Worm (Caenorhabditis elegans) whole organism, L4 larva: ENCODE measurements around the gene T03D8.6.

Source experiments
- D1046.2 ChIP-seq: fragments of 200-800 bp; sonication (Bioruptor generic); IDR thresholded peaks from 2 replicates; pipeline ENCODE4 v1.3.6; 2022; ENCODE audit warnings: missing genetic modification characterization, missing compliant biosample characterization
- F26F4.8 ChIP-seq: fragments of 200-800 bp; sonication (Bioruptor generic); conservative IDR thresholded peaks from 2 replicates; pipeline ENCODE4 v1.3.6; 2022; ENCODE audit warnings: missing genetic modification characterization, missing compliant biosample characterization
- T26A8.4 ChIP-seq: fragments of 200-800 bp; sonication (Bioruptor generic); IDR thresholded peaks from 2 replicates; pipeline ENCODE4 v1.3.6; 2022; ENCODE audit warnings: missing genetic modification characterization, missing compliant biosample characterization
- Y75B8A.6 ChIP-seq: fragments of 200-800 bp; sonication (Bioruptor generic); IDR thresholded peaks from 2 replicates; pipeline ENCODE4 v1.3.6; 2022; ENCODE audit warnings: missing genetic modification reagents, missing genetic modification characterization, missing compliant biosample characterization
- ZK546.5 ChIP-seq, 2 experiments: sonication (generic microtip); optimal IDR thresholded peaks; 2 replicates each; lab custom pipeline; 2017; ENCODE audit warnings: missing biosample characterization in 2 of 2, missing genetic modification characterization in 2 of 2
- aha-1 ChIP-seq: fragments of 150-350 bp; peaks from one replicate; lab custom pipeline; 2014; ENCODE audit warnings: missing biosample characterization, missing genetic modification characterization
- aly-2 ChIP-seq: sonication (generic microtip); optimal IDR thresholded peaks from 2 replicates; lab custom pipeline; 2018; ENCODE audit warnings: missing biosample characterization, missing genetic modification characterization
- ceh-20 ChIP-seq: fragments of 200-800 bp; sonication (Bioruptor generic); IDR thresholded peaks from 2 replicates; pipeline ENCODE4 v1.3.6; 2022; ENCODE audit warnings: missing genetic modification reagents, missing genetic modification characterization, missing compliant biosample characterization
- ceh-28 ChIP-seq: fragments of 150-350 bp; optimal IDR thresholded peaks from 2 replicates; lab custom pipeline; 2014; ENCODE audit warnings: missing biosample characterization, missing genetic modification reagents, missing genetic modification characterization
- ceh-44 ChIP-seq: fragments of 200-800 bp; sonication (Bioruptor generic); IDR thresholded peaks from 2 replicates; pipeline ENCODE4 v1.3.6; 2022; ENCODE audit warnings: missing genetic modification reagents, missing genetic modification characterization, missing compliant biosample characterization
- ceh-62 ChIP-seq: sonication (generic microtip); optimal IDR thresholded peaks from 2 replicates; lab custom pipeline; 2017; ENCODE audit warnings: missing biosample characterization, missing genetic modification characterization
- cey-2 ChIP-seq: sonication (generic microtip); optimal IDR thresholded peaks from 3 replicates; lab custom pipeline; 2017; ENCODE audit warnings: missing genetic modification characterization, mild to moderate bottlenecking, missing compliant biosample characterization, antibody characterized with exemption, borderline replicate concordance; ENCODE audit not compliant: insufficient read depth
- daf-16 ChIP-seq, 3 experiments: sonication (generic microtip); optimal IDR thresholded peaks; 2 replicates each; lab custom pipeline; 2016 to 2017; ENCODE audit warnings: missing genetic modification characterization in 3 of 3, missing genetic modification reagents in 3 of 3, mild to moderate bottlenecking in 2 of 3, missing compliant biosample characterization in 2 of 3, missing biosample characterization in 1 of 3, moderate library complexity in 1 of 3
- dmd-6 ChIP-seq: fragments of 200-800 bp; sonication (Bioruptor generic); IDR thresholded peaks from 2 replicates; pipeline ENCODE4 v1.3.6; 2022; ENCODE audit warnings: missing genetic modification reagents, missing genetic modification characterization, missing compliant biosample characterization
- duxl-1 ChIP-seq: sonication (generic microtip); optimal IDR thresholded peaks from 2 replicates; lab custom pipeline; 2016; ENCODE audit warnings: mild to moderate bottlenecking, missing genetic modification characterization, moderate library complexity, missing compliant biosample characterization; ENCODE audit not compliant: poor library complexity
- dve-1 ChIP-seq: sonication (generic microtip); optimal IDR thresholded peaks from 2 replicates; lab custom pipeline; 2017; ENCODE audit warnings: antibody characterized with exemption, mild to moderate bottlenecking, missing genetic modification characterization, missing compliant biosample characterization; ENCODE audit not compliant: insufficient read depth
- hlh-11 ChIP-seq: fragments of 200-800 bp; sonication (Bioruptor generic); optimal IDR thresholded peaks from 2 replicates; lab custom pipeline; 2018; ENCODE audit warnings: mild to moderate bottlenecking, missing genetic modification characterization, missing compliant biosample characterization
- hlh-30 ChIP-seq: sonication (generic microtip); optimal IDR thresholded peaks from 2 replicates; lab custom pipeline; 2017; ENCODE audit warnings: antibody characterized with exemption, mild to moderate bottlenecking, missing genetic modification characterization, missing compliant biosample characterization; ENCODE audit not compliant: insufficient read depth
- jun-1 ChIP-seq: fragments of 150-350 bp; optimal IDR thresholded peaks from 2 replicates; lab custom pipeline; 2014; ENCODE audit warnings: missing biosample characterization, missing genetic modification reagents, missing genetic modification characterization
- lin-13 ChIP-seq: fragments of 150-350 bp; optimal IDR thresholded peaks from 2 replicates; lab custom pipeline; 2014; ENCODE audit warnings: missing biosample characterization, missing genetic modification reagents, missing genetic modification characterization
- lin-15B ChIP-seq: fragments of 150-350 bp; sonication (generic microtip); optimal IDR thresholded peaks from 3 replicates; lab custom pipeline; 2014; ENCODE audit warnings: missing biosample characterization, missing genetic modification characterization
- lin-38 ChIP-seq: fragments of 200-800 bp; sonication (Bioruptor generic); IDR thresholded peaks from 2 replicates; pipeline ENCODE4 v1.3.6; 2022; ENCODE audit warnings: missing genetic modification reagents, missing genetic modification characterization, missing compliant biosample characterization
- lir-3 ChIP-seq: sonication (generic microtip); optimal IDR thresholded peaks from 2 replicates; lab custom pipeline; 2016; ENCODE audit warnings: mild to moderate bottlenecking, missing genetic modification characterization, missing compliant biosample characterization
- madf-5 ChIP-seq, 2 experiments: fragments of 200-800 bp; sonication (Bioruptor generic); IDR thresholded peaks; 2 replicates each; pipeline ENCODE4 v1.3.6; 2022; ENCODE audit warnings: missing compliant biosample characterization in 2 of 2, missing genetic modification characterization in 2 of 2
- mes-2 ChIP-seq: sonication (generic microtip); optimal IDR thresholded peaks from 2 replicates; lab custom pipeline; 2016; ENCODE audit warnings: missing genotype, mild to moderate bottlenecking, missing genetic modification characterization, missing compliant biosample characterization; ENCODE audit not compliant: poor library complexity, severe bottlenecking
- mxl-2 ChIP-seq: fragments of 200-800 bp; sonication (Bioruptor generic); conservative IDR thresholded peaks from 2 replicates; pipeline ENCODE4 v1.3.6; 2022; ENCODE audit warnings: missing genetic modification reagents, missing genetic modification characterization, missing compliant biosample characterization
- nhr-11 ChIP-seq: fragments of 150-350 bp; optimal IDR thresholded peaks from 2 replicates; lab custom pipeline; 2014; ENCODE audit warnings: missing biosample characterization, missing genetic modification characterization
- nhr-111 ChIP-seq: fragments of 200-800 bp; sonication (Bioruptor generic); optimal IDR thresholded peaks from 2 replicates; lab custom pipeline; 2018; ENCODE audit warnings: mild to moderate bottlenecking, missing genetic modification characterization, missing compliant biosample characterization
- nhr-237 ChIP-seq: sonication (generic microtip); optimal IDR thresholded peaks from 2 replicates; lab custom pipeline; 2017; ENCODE audit warnings: missing biosample characterization, missing genetic modification characterization
- nhr-28 ChIP-seq: fragments of 150-350 bp; optimal IDR thresholded peaks from 2 replicates; lab custom pipeline; 2014; ENCODE audit warnings: missing biosample characterization, missing genetic modification characterization
- nhr-48 ChIP-seq: sonication (generic microtip); optimal IDR thresholded peaks from 2 replicates; lab custom pipeline; 2016; ENCODE audit warnings: mild to moderate bottlenecking, missing genetic modification characterization, missing compliant biosample characterization
- nhr-76 ChIP-seq: fragments of 150-350 bp; optimal IDR thresholded peaks from 2 replicates; lab custom pipeline; 2014; ENCODE audit warnings: missing biosample characterization, missing genetic modification characterization
- pqm-1 ChIP-seq: sonication (generic microtip); optimal IDR thresholded peaks from 2 replicates; lab custom pipeline; 2017; ENCODE audit warnings: missing biosample characterization, missing genetic modification characterization
- sdz-12 ChIP-seq: fragments of 200-800 bp; sonication (Bioruptor generic); optimal IDR thresholded peaks from 2 replicates; lab custom pipeline; 2018; ENCODE audit warnings: mild to moderate bottlenecking, missing genetic modification characterization, missing compliant biosample characterization
- set-16 ChIP-seq: fragments of 200-800 bp; sonication (Bioruptor generic); IDR thresholded peaks from 2 replicates; pipeline ENCODE4 v1.3.6; 2022; ENCODE audit warnings: missing genetic modification reagents, missing genetic modification characterization, missing compliant biosample characterization
- spr-1 ChIP-seq: sonication (generic microtip); optimal IDR thresholded peaks from 2 replicates; lab custom pipeline; 2016; ENCODE audit warnings: mild to moderate bottlenecking, missing genetic modification characterization, missing compliant biosample characterization
- unc-62 ChIP-seq, 3 experiments: fragments of 150-350 bp in 1 of 3; sonication (generic microtip); optimal IDR thresholded peaks in 2 of 3; peaks in 1 of 3; 1 replicate in 1 of 3; 2 replicates in 2 of 3; lab custom pipeline; 2014 to 2017; ENCODE audit warnings: missing biosample characterization in 3 of 3, missing genetic modification characterization in 3 of 3, missing genetic modification reagents in 3 of 3, missing genotype in 1 of 3
- zfp-2 ChIP-seq: sonication (generic microtip); optimal IDR thresholded peaks from 2 replicates; lab custom pipeline; 2016; ENCODE audit warnings: mild to moderate bottlenecking, missing genetic modification characterization, missing compliant biosample characterization
- zfp-3 ChIP-seq: fragments of 200-800 bp; sonication (Bioruptor generic); conservative IDR thresholded peaks from 2 replicates; pipeline ENCODE4 v1.3.6; 2022; ENCODE audit warnings: missing genetic modification reagents, missing genetic modification characterization, missing compliant biosample characterization

The T03D8.6 gene

ce11 chrV:20776761-20777160, 43.4 kb downstream of the T03D8.6 start (continued):
- TF ChIP-seq spr-1 (no peak), ceh-28 (tag; lab: Kevin White, UChicago) (no peak), sdz-12 (no peak), T26A8.4 (GFP tag; lab: Robert Waterston, UW) (peak; percentile 14; the same call in 1 of the 2 replicates), hlh-11 (tag; lab: Kevin White, UChicago) (peak; percentile 77), duxl-1 (no peak), lin-38 (GFP tag; lab: Robert Waterston, UW) (no peak), aha-1 (tag; lab: Kevin White, UChicago) (peak; percentile 84), ceh-62 (tag; lab: Kevin White, UChicago) (no peak), daf-16 (GFP tag; optimal IDR thresholded peaks at IDR 0.05; lab: Kevin White, UChicago) (no peak), daf-16 (tag; optimal IDR thresholded peaks at IDR 0.05; lab: Kevin White, UChicago) (peak; percentile 48)
- TF ChIP-seq, all 104 proteins: peak for 35

ce11 chrV:20775269-20775668, 44.9 kb downstream of the T03D8.6 start, which contains the start of gene F38A6.4:
TSS of gene F38A6.4 (minus strand) at chrV:20775369.
- no peak for TF ChIP-seq pqm-1 (tag; lab: Kevin White, UChicago)
- TF ChIP-seq dmd-6 (GFP tag; lab: Robert Waterston, UW): no peak
- TF ChIP-seq zfp-3 (GFP tag; lab: Robert Waterston, UW): no peak
- no peak for TF ChIP-seq ZK546.5 (tag; optimal IDR thresholded peaks at IDR 0.05; lab: Kevin White, UChicago)
- no peak for TF ChIP-seq nhr-48 (tag; lab: Kevin White, UChicago)
- no peak for TF ChIP-seq F26F4.8 (GFP tag; lab: Robert Waterston, UW)
- peak; percentile 25 for TF ChIP-seq nhr-28 (tag; lab: Kevin White, UChicago)
- peak in 1 of 2 experiments; percentile 84 for TF ChIP-seq unc-62 (GFP tag; optimal IDR thresholded peaks at IDR 0.05 in 1 of 2; lab: Kevin White, UChicago)
- TF ChIP-seq unc-62 (tag; optimal IDR thresholded peaks at IDR 0.05; lab: Kevin White, UChicago): no peak
- TF ChIP-seq hlh-30 (tag; lab: Kevin White, UChicago): peak; percentile 29
- peak; percentile 11 for TF ChIP-seq dve-1
- TF ChIP-seq ceh-62 (tag; lab: Kevin White, UChicago): no peak
- no peak for TF ChIP-seq ceh-20 (GFP tag; lab: Robert Waterston, UW)
- no peak for TF ChIP-seq daf-16 (GFP tag; optimal IDR thresholded peaks at IDR 0.05; lab: Kevin White, UChicago)
- peak; percentile 11 for TF ChIP-seq daf-16 (tag; optimal IDR thresholded peaks at IDR 0.05; lab: Kevin White, UChicago)
- no peak for TF ChIP-seq set-16 (GFP tag; lab: Robert Waterston, UW)
- no peak for TF ChIP-seq ceh-44 (GFP tag; lab: Robert Waterston, UW)
- no peak for TF ChIP-seq lir-3 (tag; lab: Kevin White, UChicago)
- TF ChIP-seq jun-1: no peak
- no peak for TF ChIP-seq D1046.2 (GFP tag; lab: Robert Waterston, UW)
- TF ChIP-seq madf-5 (GFP tag; IDR thresholded peaks at IDR 0.05; lab: Robert Waterston, UW): no peak
- no peak for TF ChIP-seq mes-2 (tag; lab: Kevin White, UChicago)
- no peak for TF ChIP-seq nhr-11 (tag; lab: Kevin White, UChicago)
- no peak for TF ChIP-seq cey-2 (tag; lab: Kevin White, UChicago)
- TF ChIP-seq lin-13 (GFP tag; lab: Kevin White, UChicago): no peak
- no peak for TF ChIP-seq Y75B8A.6 (GFP tag; lab: Robert Waterston, UW)
- TF ChIP-seq nhr-111 (GFP tag; lab: Kevin White, UChicago): no peak
- no peak for TF ChIP-seq nhr-76 (tag; lab: Kevin White, UChicago)
- no peak for TF ChIP-seq duxl-1
- no peak for TF ChIP-seq aly-2 (tag; lab: Kevin White, UChicago)
- TF ChIP-seq zfp-2 (tag; lab: Kevin White, UChicago): no peak
- no peak for TF ChIP-seq mxl-2
- no peak for TF ChIP-seq nhr-237
- no peak for TF ChIP-seq lin-15B
